Fruit fly (Drosophila melanogaster) whole organism, prepupa: ENCODE results near the gene beat-IIIb.

Experiments used
- CG4318 ChIP-seq: fragments of 200-800 bp; sonication (Bioruptor generic); optimal IDR thresholded peaks from 3 replicates; lab custom pipeline; 2017; ENCODE audit warnings: missing biosample characterization, mild to moderate bottlenecking, missing genetic modification characterization
- cyc ChIP-seq: fragments of 200-800 bp; sonication (Bioruptor generic); optimal IDR thresholded peaks from 3 replicates; lab custom pipeline; 2016; ENCODE audit warnings: missing biosample characterization, missing genetic modification characterization
- salr ChIP-seq, 2 experiments: fragments of 200-800 bp; sonication (Bioruptor generic); optimal IDR thresholded peaks; 3 replicates each; lab custom pipeline; 2016 to 2018; ENCODE audit warnings: missing biosample characterization in 2 of 2, missing genetic modification characterization in 2 of 2, mild to moderate bottlenecking in 1 of 2

DNA sequence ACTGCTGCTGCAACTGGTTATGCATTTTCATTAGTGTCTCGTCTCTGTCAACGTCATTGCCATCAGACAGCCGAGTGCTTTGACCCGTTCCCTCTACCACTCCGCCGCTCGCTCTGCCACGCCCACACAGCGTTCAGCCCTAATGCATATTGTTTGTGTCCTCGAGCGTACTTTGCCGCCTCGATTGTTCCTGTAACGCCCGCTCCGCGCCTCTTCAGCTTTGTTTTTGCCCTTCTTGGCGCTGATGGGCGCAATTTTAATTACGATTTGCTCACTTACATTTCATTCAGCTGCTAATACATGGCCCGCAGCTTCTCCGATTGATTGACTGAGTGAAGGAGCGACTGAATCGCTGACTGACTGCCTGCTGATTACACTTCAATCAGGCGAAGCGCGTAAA, 23.5 kb downstream of the beat-IIIb start:
- TF ChIP-seq CG4318 (GFP tag; lab: Kevin White, UChicago) (no peak), salr (GFP tag; optimal IDR thresholded peaks at IDR 0.05; lab: Kevin White, UChicago) (no peak), cyc (GFP tag; lab: Kevin White, UChicago) (no peak)
